Fruit fly (Drosophila melanogaster): ENCODE data around the gene Aprt.

The Aprt gene

dm6 chr3L:1884652-1885051 lies at the start of gene Aprt:
Aprt (minus strand) TSS chr3L:1885019.
- no peak for TF ChIP-seq Sin3A (optimal IDR thresholded peaks at IDR 0.05)

- TF ChIP-seq insv (optimal IDR thresholded peaks at IDR 0.05) (no peak), Sin3A (optimal IDR thresholded peaks at IDR 0.05) (no peak), h (optimal IDR thresholded peaks at IDR 0.05) (no peak), ttk (optimal IDR thresholded peaks at IDR 0.05) (no peak), Myc (optimal IDR thresholded peaks at IDR 0.05) (no peak), psq (optimal IDR thresholded peaks at IDR 0.05) (no peak)
These were observed 44.1 kb upstream of the Aprt start for dm6 chr3L:1928959-1929358.

- TF ChIP-seq ttk (optimal IDR thresholded peaks at IDR 0.05), result no peak
- TF ChIP-seq Sin3A (optimal IDR thresholded peaks at IDR 0.05), result no peak
- TF ChIP-seq h (optimal IDR thresholded peaks at IDR 0.05), result no peak
- TF ChIP-seq psq (optimal IDR thresholded peaks at IDR 0.05), result no peak
- no peak for TF ChIP-seq Myc (optimal IDR thresholded peaks at IDR 0.05)
- TF ChIP-seq insv (optimal IDR thresholded peaks at IDR 0.05), result no peak
These were observed 36.1 kb upstream of the Aprt start, which contains the start of gene Dbx for dm6 chr3L:1920943-1921342. Dbx (plus strand) TSS chr3L:1921307.

- TF ChIP-seq Myc (optimal IDR thresholded peaks at IDR 0.05) (no peak), psq (optimal IDR thresholded peaks at IDR 0.05) (no peak)
These were observed 35.2 kb upstream of the Aprt start for dm6 chr3L:1920051-1920450.

- TF ChIP-seq h (optimal IDR thresholded peaks at IDR 0.05) (no peak), Myc (optimal IDR thresholded peaks at IDR 0.05) (no peak), Sin3A (optimal IDR thresholded peaks at IDR 0.05) (no peak), ttk (optimal IDR thresholded peaks at IDR 0.05) (no peak), insv (optimal IDR thresholded peaks at IDR 0.05) (no peak), psq (optimal IDR thresholded peaks at IDR 0.05) (no peak)
These were observed 31.8 kb upstream of the Aprt start for dm6 chr3L:1916617-1917016.

- TF ChIP-seq ttk (optimal IDR thresholded peaks at IDR 0.05) (no peak), Myc (optimal IDR thresholded peaks at IDR 0.05) (no peak), psq (optimal IDR thresholded peaks at IDR 0.05) (no peak), Sin3A (optimal IDR thresholded peaks at IDR 0.05) (no peak), insv (optimal IDR thresholded peaks at IDR 0.05) (no peak), h (optimal IDR thresholded peaks at IDR 0.05) (no peak)
These were observed 29.8 kb upstream of the Aprt start for dm6 chr3L:1914668-1915067.

DNA sequence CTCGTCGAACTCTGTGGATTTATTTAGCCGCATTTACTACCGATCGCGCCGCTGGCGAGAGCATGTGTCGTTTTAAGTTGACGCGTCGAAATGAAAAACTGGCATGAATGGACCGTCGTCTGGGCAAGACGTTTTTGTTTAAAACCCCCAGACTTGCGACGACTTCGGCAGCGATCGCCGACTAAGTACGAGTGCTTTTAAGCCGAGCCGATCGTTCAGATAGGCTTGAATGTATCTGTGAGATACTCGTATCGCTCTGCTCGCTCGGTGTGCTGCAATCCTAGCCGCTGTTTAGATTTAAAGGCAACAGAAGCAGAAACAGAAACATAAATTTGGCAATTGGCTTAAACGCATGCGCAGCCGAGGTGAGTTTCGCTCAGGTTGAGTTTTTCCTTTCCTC lies 25.3 kb upstream of the Aprt start, which contains the start of gene dsb:
Gene dsb (minus strand): TSS at position 91 of the 400 bp plus-strand sequence.
- TF ChIP-seq psq (optimal IDR thresholded peaks at IDR 0.05) (no peak), h (optimal IDR thresholded peaks at IDR 0.05) (no peak), ttk (optimal IDR thresholded peaks at IDR 0.05) (no peak), Myc (optimal IDR thresholded peaks at IDR 0.05) (no peak), Sin3A (optimal IDR thresholded peaks at IDR 0.05) (no peak), insv (optimal IDR thresholded peaks at IDR 0.05) (no peak)

- TF ChIP-seq insv (optimal IDR thresholded peaks at IDR 0.05) (no peak), h (optimal IDR thresholded peaks at IDR 0.05) (no peak), Sin3A (optimal IDR thresholded peaks at IDR 0.05) (no peak), psq (optimal IDR thresholded peaks at IDR 0.05) (no peak), ttk (optimal IDR thresholded peaks at IDR 0.05) (no peak), Myc (optimal IDR thresholded peaks at IDR 0.05) (no peak)
These were observed 24.2 kb upstream of the Aprt start for dm6 chr3L:1909000-1909399.

DNA sequence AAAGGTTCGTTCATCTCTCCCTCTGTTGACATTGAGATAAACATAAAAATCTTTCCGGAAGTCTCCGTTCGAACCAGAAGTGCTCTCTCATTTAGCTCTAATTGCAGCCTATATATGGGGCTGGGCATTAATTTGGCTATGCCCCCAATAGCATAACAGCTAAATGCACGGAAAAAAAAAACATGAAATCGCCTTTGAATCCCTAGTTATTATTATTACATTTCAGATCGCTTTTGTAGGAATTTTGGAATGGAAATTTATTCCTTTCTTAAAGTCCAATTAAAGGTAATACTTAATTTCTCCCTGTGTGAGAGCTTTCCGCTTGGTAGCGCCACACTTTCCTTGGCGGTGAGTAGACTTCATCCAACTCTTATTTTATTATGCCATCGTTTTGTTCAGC lies 21.4 kb upstream of the Aprt start:
- TF ChIP-seq insv (optimal IDR thresholded peaks at IDR 0.05), result no peak
- no peak for TF ChIP-seq h (optimal IDR thresholded peaks at IDR 0.05)
- TF ChIP-seq psq (optimal IDR thresholded peaks at IDR 0.05), result no peak
- TF ChIP-seq Sin3A (optimal IDR thresholded peaks at IDR 0.05), result no peak
- no peak for TF ChIP-seq ttk (optimal IDR thresholded peaks at IDR 0.05)
- no peak for TF ChIP-seq Myc (optimal IDR thresholded peaks at IDR 0.05)

dm6 chr3L:1905273-1905672 lies 20.5 kb upstream of the Aprt start:
- no peak for TF ChIP-seq h (optimal IDR thresholded peaks at IDR 0.05)
- TF ChIP-seq psq (optimal IDR thresholded peaks at IDR 0.05), result no peak
- TF ChIP-seq ttk (optimal IDR thresholded peaks at IDR 0.05), result no peak
- TF ChIP-seq insv (optimal IDR thresholded peaks at IDR 0.05), result no peak
- TF ChIP-seq Myc (optimal IDR thresholded peaks at IDR 0.05), result no peak
- no peak for TF ChIP-seq Sin3A (optimal IDR thresholded peaks at IDR 0.05)

DNA sequence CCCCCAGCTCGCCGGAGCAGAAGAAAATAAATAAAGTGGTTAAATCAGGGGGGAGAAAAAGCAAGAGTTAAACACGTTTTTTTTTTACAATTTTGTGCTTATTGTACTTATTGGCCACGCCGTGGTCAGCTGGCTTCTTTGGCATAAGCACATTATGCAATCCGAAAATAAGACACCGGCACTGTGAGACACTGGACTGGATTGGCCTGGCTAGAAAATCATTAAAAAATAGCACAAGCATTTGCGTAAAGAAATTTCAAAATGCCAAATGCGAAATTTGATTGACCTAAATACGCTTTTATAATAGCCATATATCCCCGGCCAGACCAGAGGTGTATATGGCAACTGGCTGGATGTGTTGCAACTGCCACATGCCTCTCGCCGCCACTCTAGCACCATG lies 19.6 kb upstream of the Aprt start:
- TF ChIP-seq Sin3A (optimal IDR thresholded peaks at IDR 0.05), result no peak
- TF ChIP-seq insv (optimal IDR thresholded peaks at IDR 0.05), result no peak
- no peak for TF ChIP-seq Myc (optimal IDR thresholded peaks at IDR 0.05)
- no peak for TF ChIP-seq ttk (optimal IDR thresholded peaks at IDR 0.05)
- no peak for TF ChIP-seq h (optimal IDR thresholded peaks at IDR 0.05)
- TF ChIP-seq psq (optimal IDR thresholded peaks at IDR 0.05), result no peak

DNA sequence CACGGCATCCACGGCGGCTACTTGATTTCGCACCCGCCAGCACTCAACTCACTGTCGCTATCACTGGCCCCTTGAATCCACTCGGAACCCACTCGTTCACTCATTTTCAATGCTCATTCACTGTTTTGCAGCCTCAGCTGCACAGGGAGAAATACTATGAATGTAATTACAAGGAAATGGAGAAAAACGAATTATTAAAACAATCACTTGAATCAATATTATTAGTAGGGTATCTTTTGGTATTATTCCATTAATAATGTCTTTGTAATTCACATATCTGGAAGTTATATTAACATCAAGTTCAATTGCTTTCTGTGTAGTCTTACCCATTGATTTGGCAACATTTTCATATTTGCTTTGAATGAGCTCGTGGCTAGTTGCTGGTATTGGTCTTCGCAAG lies 15.8 kb upstream of the Aprt start:
- no peak for TF ChIP-seq Myc (optimal IDR thresholded peaks at IDR 0.05)
- TF ChIP-seq ttk (optimal IDR thresholded peaks at IDR 0.05), result no peak
- TF ChIP-seq Sin3A (optimal IDR thresholded peaks at IDR 0.05), result no peak
- no peak for TF ChIP-seq h (optimal IDR thresholded peaks at IDR 0.05)
- no peak for TF ChIP-seq psq (optimal IDR thresholded peaks at IDR 0.05)
- TF ChIP-seq insv (optimal IDR thresholded peaks at IDR 0.05), result no peak

DNA sequence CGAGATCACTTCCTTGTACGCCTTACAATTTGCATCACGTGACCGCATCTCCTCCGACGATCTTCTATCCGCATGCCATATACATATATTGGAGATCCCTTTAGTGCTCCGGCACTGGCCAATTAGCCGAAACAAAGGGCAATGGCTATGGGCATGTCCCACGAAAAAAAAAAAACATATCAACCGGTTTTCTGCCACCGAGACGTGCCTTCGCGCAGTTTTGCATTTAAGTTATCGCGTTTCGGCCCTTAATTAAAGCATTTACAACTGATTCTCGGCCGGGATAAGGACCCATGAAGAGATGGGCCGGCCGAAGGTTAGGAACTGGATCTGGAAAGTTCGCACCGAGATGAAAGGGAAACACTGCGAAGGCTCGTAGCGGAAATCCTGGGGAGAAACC lies 14.8 kb upstream of the Aprt start:
- TF ChIP-seq ttk (optimal IDR thresholded peaks at IDR 0.05) (no peak), Myc (optimal IDR thresholded peaks at IDR 0.05) (no peak), psq (optimal IDR thresholded peaks at IDR 0.05) (no peak), insv (optimal IDR thresholded peaks at IDR 0.05) (no peak), h (optimal IDR thresholded peaks at IDR 0.05) (no peak), Sin3A (optimal IDR thresholded peaks at IDR 0.05) (no peak)

dm6 chr3L:1897709-1898108 lies 12.9 kb upstream of the Aprt start:
- TF ChIP-seq ttk (optimal IDR thresholded peaks at IDR 0.05) (no peak), Myc (optimal IDR thresholded peaks at IDR 0.05) (no peak), Sin3A (optimal IDR thresholded peaks at IDR 0.05) (no peak), insv (optimal IDR thresholded peaks at IDR 0.05) (no peak), psq (optimal IDR thresholded peaks at IDR 0.05) (no peak), h (optimal IDR thresholded peaks at IDR 0.05) (no peak)
